Worm (Caenorhabditis elegans): ENCODE measurements around the gene K02E7.1.

- TF ChIP-seq madf-3 (GFP tag; IDR thresholded peaks at IDR 0.05) (no peak), snpc-3.4 (tag; optimal IDR thresholded peaks at IDR 0.05) (no peak), sptf-2 (GFP tag; optimal IDR thresholded peaks at IDR 0.05) (no peak), lin-54 (GFP tag; optimal IDR thresholded peaks at IDR 0.05) (no peak), B0336.3 (GFP tag; IDR thresholded peaks at IDR 0.05) (no peak), ama-1 (optimal IDR thresholded peaks at IDR 0.05) (no peak), ama-1 (GFP tag; optimal IDR thresholded peaks at IDR 0.05) (no peak), snpc-1.3 (tag; optimal IDR thresholded peaks at IDR 0.05; ENCODE audit: insufficient read depth) (no peak), unc-62 (GFP tag; optimal IDR thresholded peaks at IDR 0.05) (no peak), ceh-58 (GFP tag; IDR thresholded peaks at IDR 0.05) (no peak), Y56A3A.18 (GFP tag; IDR thresholded peaks at IDR 0.05) (no peak), aptf-3 (GFP tag; IDR thresholded peaks at IDR 0.05) (no peak)
Measured at ce11 chrII:1126472-1126871, 43.5 kb downstream of the K02E7.1 start.
